Worm (Caenorhabditis elegans): ENCODE measurements around the gene C44H9.5.

The C44H9.5 gene

ce11 chrV:12814481-12814882, 35.2 kb downstream of the C44H9.5 start (continued):
- TF ChIP-seq F49E8.2 (tag; optimal IDR thresholded peaks at IDR 0.05; ENCODE audit: borderline replicate concordance): no peak
- no peak for TF ChIP-seq mxl-2 (GFP tag; conservative IDR thresholded peaks at IDR 0.05)
- no peak for TF ChIP-seq duxl-1 (tag; optimal IDR thresholded peaks at IDR 0.05; ENCODE audit: poor library complexity)
- no peak for TF ChIP-seq lin-13 (GFP tag; optimal IDR thresholded peaks at IDR 0.05)
- TF ChIP-seq ctbp-1 (GFP tag; IDR thresholded peaks at IDR 0.05): peak; percentile 82
- no peak for TF ChIP-seq dmd-9 (GFP tag; IDR thresholded peaks at IDR 0.05)
- no peak for TF ChIP-seq vab-7 (GFP tag; IDR thresholded peaks at IDR 0.05)
- no peak for TF ChIP-seq lin-15B (tag; optimal IDR thresholded peaks at IDR 0.05)
- no peak for TF ChIP-seq zip-2 (tag; optimal IDR thresholded peaks at IDR 0.05)
- peak; percentile 65 for TF ChIP-seq fkh-10 (GFP tag; optimal IDR thresholded peaks at IDR 0.05)
- no peak for TF ChIP-seq cey-2 (tag; optimal IDR thresholded peaks at IDR 0.05; ENCODE audit: borderline replicate concordance, insufficient read depth)
- peak; percentile 10 for TF ChIP-seq ama-1 (optimal IDR thresholded peaks at IDR 0.05)
- TF ChIP-seq lsy-2 (tag; optimal IDR thresholded peaks at IDR 0.05): peak; percentile 53 to 64
- peak; percentile 71 for TF ChIP-seq nhr-6 (tag; optimal IDR thresholded peaks at IDR 0.05)
- TF ChIP-seq Y105C5A.15 (GFP tag; IDR thresholded peaks at IDR 0.05): no peak
- no peak for TF ChIP-seq nhr-10 (tag; optimal IDR thresholded peaks at IDR 0.05)
- TF ChIP-seq ZK546.5 (tag; optimal IDR thresholded peaks at IDR 0.05): no peak
- no peak for TF ChIP-seq ceh-62 (tag; optimal IDR thresholded peaks at IDR 0.05)
- TF ChIP-seq dmd-8 (GFP tag; IDR thresholded peaks at IDR 0.05): no peak
- TF ChIP-seq daf-12 (tag; optimal IDR thresholded peaks at IDR 0.05): no peak
- TF ChIP-seq hmg-1.1 (GFP tag; IDR thresholded peaks at IDR 0.05): peak; percentile 70; the same call in 1 of the 2 replicates
- peak; percentile 9 for TF ChIP-seq gei-8 (GFP tag; optimal IDR thresholded peaks at IDR 0.05)
- no peak for TF ChIP-seq attf-4 (tag; optimal IDR thresholded peaks at IDR 0.05)
- TF ChIP-seq zfp-2 (tag; optimal IDR thresholded peaks at IDR 0.05): no peak
- TF ChIP-seq nhr-25 (tag; optimal IDR thresholded peaks at IDR 0.05; ENCODE audit: borderline replicate concordance, insufficient read depth): no peak
- TF ChIP-seq madf-9 (GFP tag; conservative IDR thresholded peaks at IDR 0.05): no peak
- no peak for TF ChIP-seq pha-4 (GFP tag; IDR thresholded peaks at IDR 0.05)
- TF ChIP-seq pha-4 (tag; optimal IDR thresholded peaks at IDR 0.05): no peak
- no peak for TF ChIP-seq R02D3.7 (tag; optimal IDR thresholded peaks at IDR 0.05)
- TF ChIP-seq set-16 (GFP tag; IDR thresholded peaks at IDR 0.05): peak; percentile 88
- no peak for TF ChIP-seq ceh-44 (GFP tag; IDR thresholded peaks at IDR 0.05)
- TF ChIP-seq egl-27 (tag; optimal IDR thresholded peaks at IDR 0.05): no peak
- peak; percentile 51; the same call in 1 of the 2 replicates for TF ChIP-seq dmd-6 (GFP tag; IDR thresholded peaks at IDR 0.05)
- no peak for TF ChIP-seq spr-3 (GFP tag; optimal IDR thresholded peaks at IDR 0.05)
- no peak for TF ChIP-seq ceh-28 (tag; optimal IDR thresholded peaks at IDR 0.05)
- TF ChIP-seq Y48G9A.11 (GFP tag; IDR thresholded peaks at IDR 0.05): no peak
- TF ChIP-seq zfp-3 (GFP tag; conservative IDR thresholded peaks at IDR 0.05): no peak
- peak; percentile 68 for TF ChIP-seq mep-1 (tag; optimal IDR thresholded peaks at IDR 0.05)
- TF ChIP-seq lin-1 (GFP tag; IDR thresholded peaks at IDR 0.05): no peak
- TF ChIP-seq F44E2.7 (GFP tag; IDR thresholded peaks at IDR 0.05): no peak
- TF ChIP-seq unc-39 (tag; optimal IDR thresholded peaks at IDR 0.05): no peak
- TF ChIP-seq ceh-32 (tag; optimal IDR thresholded peaks at IDR 0.05; ENCODE audit: poor library complexity): no peak
- no peak for TF ChIP-seq sdz-12 (GFP tag; optimal IDR thresholded peaks at IDR 0.05)
- no peak for TF ChIP-seq nhr-48 (tag; optimal IDR thresholded peaks at IDR 0.05)
- no peak for TF ChIP-seq nhr-237 (tag; optimal IDR thresholded peaks at IDR 0.05)
- no peak for TF ChIP-seq pqm-1 (tag; optimal IDR thresholded peaks at IDR 0.05)
- no peak for TF ChIP-seq zip-11 (GFP tag; IDR thresholded peaks at IDR 0.05)
- no peak for TF ChIP-seq F26F4.8 (GFP tag; conservative IDR thresholded peaks at IDR 0.05)
- TF ChIP-seq daf-16 (GFP tag; optimal IDR thresholded peaks at IDR 0.05): peak in 1 of 2 experiments; percentile 50
- peak; percentile 30 for TF ChIP-seq daf-16 (tag; optimal IDR thresholded peaks at IDR 0.05)
- TF ChIP-seq zag-1 (tag; optimal IDR thresholded peaks at IDR 0.05): no peak
- TF ChIP-seq ZK337.2 (GFP tag; IDR thresholded peaks at IDR 0.05): no peak
